Fruit fly (Drosophila melanogaster): ENCODE measurements around the gene Sec13.

dm6 chr3R:23390769-23391309 lies 34.8 kb downstream of the Sec13 start:
- no peak for TF ChIP-seq tj (GFP tag; optimal IDR thresholded peaks at IDR 0.05)
- no peak for TF ChIP-seq CG14711 (tag; optimal IDR thresholded peaks at IDR 0.05)
- no peak for TF ChIP-seq CG7101 (tag; optimal IDR thresholded peaks at IDR 0.05)
- no peak for TF ChIP-seq ovo (GFP tag; optimal IDR thresholded peaks at IDR 0.05)
- TF ChIP-seq CG33017 (tag; optimal IDR thresholded peaks at IDR 0.05) = no peak
- no peak for TF ChIP-seq CG11617 (GFP tag; optimal IDR thresholded peaks at IDR 0.05)
- TF ChIP-seq kay (GFP tag; ENCODE audit: borderline replicate concordance) = no peak
- TF ChIP-seq CG1620 (GFP tag; optimal IDR thresholded peaks at IDR 0.05) = no peak
- no peak for TF ChIP-seq cic (GFP tag; optimal IDR thresholded peaks at IDR 0.05)

All from whole organism, adult.